Fruit fly (Drosophila melanogaster) whole organism, embryonic: ENCODE data around the gene Hgsnat.

ENCODE experiments used
- BEAF-32 ChIP-seq: fragments of 200-800 bp; sonication (Bioruptor generic); optimal IDR thresholded peaks from 3 replicates; lab custom pipeline; 2017; ENCODE audit warnings: missing biosample characterization, missing genetic modification characterization, mild to moderate bottlenecking, moderate library complexity, missing genetic modification reagents
- Bgb ChIP-seq: fragments of 200-800 bp; sonication (Bioruptor generic); IDR thresholded peaks from 2 replicates; pipeline ENCODE4 v1.3.6; 2022; ENCODE audit warnings: missing biosample characterization, missing genetic modification characterization; ENCODE audit not compliant: partially characterized antibody
- CG1024 ChIP-seq: fragments of 200-800 bp; sonication (Bioruptor generic); IDR thresholded peaks from 2 replicates; pipeline ENCODE4 v1.3.6; 2022; ENCODE audit warnings: missing biosample characterization, missing genetic modification characterization
- CG10366 ChIP-seq: fragments of 200-800 bp; sonication (Bioruptor generic); IDR thresholded peaks from 2 replicates; pipeline ENCODE4 v1.3.6; 2022; ENCODE audit warnings: missing biosample characterization, missing genetic modification characterization
- CG10565 ChIP-seq: fragments of 200-800 bp; sonication (Bioruptor generic); optimal IDR thresholded peaks from 3 replicates; lab custom pipeline; 2016; ENCODE audit warnings: missing biosample characterization, mild to moderate bottlenecking, missing genetic modification characterization
- CG11504 ChIP-seq: fragments of 200-800 bp; sonication (Bioruptor generic); optimal IDR thresholded peaks from 3 replicates; lab custom pipeline; 2019; ENCODE audit warnings: missing biosample characterization, mild to moderate bottlenecking, missing genetic modification characterization, moderate library complexity
- CG1233 ChIP-seq: fragments of 200-800 bp; sonication (Bioruptor generic); optimal IDR thresholded peaks from 4 replicates; lab custom pipeline; 2018; ENCODE audit warnings: missing biosample characterization, mild to moderate bottlenecking, missing genetic modification characterization
- CG13123 ChIP-seq: fragments of 200-800 bp; sonication (Bioruptor generic); optimal IDR thresholded peaks from 2 replicates; lab custom pipeline; 2016; ENCODE audit warnings: missing biosample characterization, missing genetic modification characterization
- CG14710 ChIP-seq: fragments of 200-800 bp; sonication (Bioruptor generic); optimal IDR thresholded peaks from 3 replicates; lab custom pipeline; 2019; ENCODE audit warnings: missing biosample characterization, mild to moderate bottlenecking, missing genetic modification characterization, moderate library complexity
- CG17186 ChIP-seq: fragments of 200-800 bp; sonication (Bioruptor generic); optimal IDR thresholded peaks from 3 replicates; lab custom pipeline; 2017; ENCODE audit warnings: missing biosample characterization, missing genetic modification reagents, missing genetic modification characterization
- CG30020 ChIP-seq: fragments of 200-800 bp; optimal IDR thresholded peaks from 2 replicates; lab custom pipeline; 2019; ENCODE audit warnings: missing biosample characterization, mild to moderate bottlenecking, missing genetic modification characterization, moderate library complexity
- CG3281 ChIP-seq: fragments of 200-800 bp; sonication (Bioruptor generic); optimal IDR thresholded peaks from 3 replicates; lab custom pipeline; 2017; ENCODE audit warnings: missing biosample characterization, mild to moderate bottlenecking, missing genetic modification characterization
- CG3407 ChIP-seq: fragments of 200-800 bp; sonication (Bioruptor generic); optimal IDR thresholded peaks from 2 replicates; lab custom pipeline; 2018; ENCODE audit warnings: missing biosample characterization, mild to moderate bottlenecking, missing genetic modification characterization
- CG34422 ChIP-seq: fragments of 200-800 bp; sonication (Bioruptor generic); IDR thresholded peaks from 3 replicates; pipeline ENCODE4 v1.3.6; 2022; ENCODE audit warnings: missing biosample characterization, missing genetic modification characterization
- CG4617 ChIP-seq: fragments of 200-800 bp; sonication (Bioruptor generic); optimal IDR thresholded peaks from 3 replicates; lab custom pipeline; 2016; ENCODE audit warnings: missing biosample characterization, missing genetic modification characterization, borderline replicate concordance
- CG8765 ChIP-seq: fragments of 200-800 bp; sonication (Bioruptor generic); IDR thresholded peaks from 2 replicates; pipeline ENCODE4 v1.3.6; 2022; ENCODE audit warnings: missing biosample characterization, missing genetic modification characterization
- CG8924 ChIP-seq: fragments of 200-800 bp; optimal IDR thresholded peaks from 3 replicates; lab custom pipeline; 2019; ENCODE audit warnings: missing biosample characterization, mild to moderate bottlenecking, missing genetic modification characterization, moderate library complexity
- CG9797 ChIP-seq: fragments of 200-800 bp; sonication (Bioruptor generic); optimal IDR thresholded peaks from 3 replicates; lab custom pipeline; 2018; ENCODE audit warnings: missing biosample characterization, mild to moderate bottlenecking, missing genetic modification characterization
- CG9932 ChIP-seq: fragments of 200-800 bp; sonication (Bioruptor generic); IDR thresholded peaks from 2 replicates; pipeline ENCODE4 v1.3.6; 2022; ENCODE audit warnings: missing biosample characterization, missing genetic modification characterization
- CrebB ChIP-seq: fragments of 200-800 bp; sonication (Bioruptor generic); optimal IDR thresholded peaks from 3 replicates; lab custom pipeline; 2018; ENCODE audit warnings: missing biosample characterization, mild to moderate bottlenecking, missing genetic modification characterization
- Dll ChIP-seq: fragments of 200-800 bp; sonication (Bioruptor generic); IDR thresholded peaks from 4 replicates; pipeline ENCODE4 v1.3.6; 2022; ENCODE audit warnings: missing biosample characterization, missing genetic modification characterization; ENCODE audit not compliant: partially characterized antibody
- Dref ChIP-seq: fragments of 200-800 bp; sonication (Bioruptor generic); IDR thresholded peaks from 2 replicates; pipeline ENCODE4 v1.3.6; 2022; ENCODE audit warnings: missing biosample characterization, missing genetic modification characterization
- E2f1 ChIP-seq: fragments of 200-800 bp; sonication (Bioruptor generic); IDR thresholded peaks from 2 replicates; pipeline ENCODE4 v1.3.6; 2022; ENCODE audit warnings: missing biosample characterization, missing genetic modification characterization
- Fer1 ChIP-seq: fragments of 200-800 bp; sonication (Bioruptor generic); optimal IDR thresholded peaks from 2 replicates; lab custom pipeline; 2017; ENCODE audit warnings: missing biosample characterization, mild to moderate bottlenecking, missing genetic modification characterization
- Oaz ChIP-seq: fragments of 200-800 bp; sonication (Bioruptor generic); IDR thresholded peaks from 2 replicates; pipeline ENCODE4 v1.3.6; 2022; ENCODE audit warnings: missing biosample characterization, missing genetic modification characterization
- Scr ChIP-seq: fragments of 200-800 bp; sonication (Bioruptor generic); IDR thresholded peaks from 2 replicates; pipeline ENCODE4 v1.3.6; 2022; ENCODE audit warnings: missing biosample characterization, missing genetic modification characterization; ENCODE audit not compliant: partially characterized antibody
- Sry-δ ChIP-seq: fragments of 200-800 bp; sonication (Bioruptor generic); optimal IDR thresholded peaks from 2 replicates; lab custom pipeline; 2016; ENCODE audit warnings: missing biosample characterization, missing genetic modification characterization
- amos ChIP-seq: fragments of 200-800 bp; sonication (Bioruptor generic); IDR thresholded peaks from 2 replicates; pipeline ENCODE4 v1.3.6; 2022; ENCODE audit warnings: missing biosample characterization, missing genetic modification characterization; ENCODE audit not compliant: partially characterized antibody
- aop ChIP-seq: fragments of 200-800 bp; sonication (Bioruptor generic); IDR thresholded peaks from 2 replicates; pipeline ENCODE4 v1.3.6; 2022; ENCODE audit warnings: missing biosample characterization, missing genetic modification characterization
- bbx ChIP-seq: fragments of 200-800 bp; sonication (Bioruptor generic); IDR thresholded peaks from 2 replicates; pipeline ENCODE4 v1.3.6; 2022; ENCODE audit warnings: missing biosample characterization, missing genetic modification characterization; ENCODE audit not compliant: partially characterized antibody
- cg ChIP-seq: fragments of 200-800 bp; sonication (Bioruptor generic); optimal IDR thresholded peaks from 3 replicates; lab custom pipeline; 2019; ENCODE audit warnings: missing biosample characterization, mild to moderate bottlenecking, missing genetic modification characterization, moderate library complexity
- chinmo ChIP-seq: fragments of 200-800 bp; sonication (Bioruptor generic); IDR thresholded peaks from 4 replicates; pipeline ENCODE4 v1.3.6; 2022; ENCODE audit warnings: missing biosample characterization, missing genetic modification characterization; ENCODE audit not compliant: partially characterized antibody
- dm ChIP-seq: fragments of 200-800 bp; sonication (Bioruptor generic); optimal IDR thresholded peaks from 3 replicates; lab custom pipeline; 2016; ENCODE audit warnings: missing biosample characterization, missing genetic modification characterization
- gfzf ChIP-seq: fragments of 200-800 bp; sonication (Bioruptor generic); optimal IDR thresholded peaks from 2 replicates; lab custom pipeline; 2016; ENCODE audit warnings: missing biosample characterization, mild to moderate bottlenecking, missing genetic modification characterization, moderate library complexity
- pzg ChIP-seq: fragments of 200-800 bp; sonication (Bioruptor generic); optimal IDR thresholded peaks from 3 replicates; lab custom pipeline; 2018; ENCODE audit warnings: missing biosample characterization, mild to moderate bottlenecking, missing genetic modification characterization, moderate library complexity
- row ChIP-seq: fragments of 200-800 bp; sonication (Bioruptor generic); IDR thresholded peaks from 3 replicates; pipeline ENCODE4 v1.3.6; 2022; ENCODE audit warnings: missing biosample characterization, missing genetic modification characterization
- sd ChIP-seq: fragments of 200-800 bp; sonication (Bioruptor generic); optimal IDR thresholded peaks from 3 replicates; lab custom pipeline; 2018; ENCODE audit warnings: missing biosample characterization, mild to moderate bottlenecking, missing genetic modification characterization, moderate library complexity
- stwl ChIP-seq: fragments of 200-800 bp; sonication (Bioruptor generic); optimal IDR thresholded peaks from 3 replicates; lab custom pipeline; 2018; ENCODE audit warnings: missing biosample characterization, mild to moderate bottlenecking, missing genetic modification characterization, moderate library complexity
- tio ChIP-seq: fragments of 200-800 bp; sonication (Bioruptor generic); optimal IDR thresholded peaks from 2 replicates; lab custom pipeline; 2017; ENCODE audit warnings: missing biosample characterization, missing genetic modification characterization, inconsistent platforms
- unc-4 ChIP-seq: fragments of 200-800 bp; sonication (Bioruptor generic); IDR thresholded peaks from 2 replicates; pipeline ENCODE4 v1.3.6; 2022; ENCODE audit warnings: missing biosample characterization, missing genetic modification characterization; ENCODE audit not compliant: partially characterized antibody
- wek ChIP-seq: fragments of 200-800 bp; sonication (Bioruptor generic); optimal IDR thresholded peaks from 3 replicates; lab custom pipeline; 2018; ENCODE audit warnings: missing biosample characterization, mild to moderate bottlenecking, missing genetic modification characterization, moderate library complexity
- zfh1 ChIP-seq: fragments of 200-800 bp; sonication (Bioruptor generic); IDR thresholded peaks from 3 replicates; pipeline ENCODE4 v1.3.6; 2022; ENCODE audit warnings: missing biosample characterization, missing genetic modification characterization

The Hgsnat gene

dm6 chrX:4937222-4938071 lies 18.9 kb downstream of the Hgsnat start (continued):
- no peak for TF ChIP-seq CG1233 (GFP tag; lab: Kevin White, UChicago)
- TF ChIP-seq Fer1 (GFP tag; lab: Kevin White, UChicago): peak; percentile 10
- TF ChIP-seq E2f1 (GFP tag; lab: Robert Waterston, UW): peak; percentile 53; the same call in 1 of the 2 replicates
- 0 out of 4 replicates have a peak, but pooled peaks have one; percentile 57 for TF ChIP-seq chinmo
- TF ChIP-seq CG34422 (GFP tag; lab: Robert Waterston, UW): peak; percentile 24; the same call in 1 of the 3 replicates
- no peak for TF ChIP-seq CG1024 (GFP tag; lab: Robert Waterston, UW)
- TF ChIP-seq cg (GFP tag; lab: Kevin White, UChicago): peak; percentile 82
- no peak for TF ChIP-seq CG10366
- peak; percentile 28 for TF ChIP-seq CG4617 (GFP tag; lab: Kevin White, UChicago)
- no peak for TF ChIP-seq aop (GFP tag; lab: Robert Waterston, UW)
- TF ChIP-seq sd: peak; percentile 62
- peak; percentile 22 for TF ChIP-seq CG3281 (GFP tag; lab: Kevin White, UChicago)

- TF ChIP-seq pzg: peak; percentile 37
- peak; percentile 18 for TF ChIP-seq stwl
- no peak for TF ChIP-seq CG10366
- TF ChIP-seq gfzf: peak; percentile 34
- TF ChIP-seq CG30020 (tag; lab: Kevin White, UChicago): peak; percentile 1
- peak; percentile 52 for TF ChIP-seq Dref
- no peak for TF ChIP-seq CrebB (tag; lab: Kevin White, UChicago)
- peak; percentile 53 for TF ChIP-seq BEAF-32 (GFP tag; lab: Kevin White, UChicago)
- peak; percentile 39 for TF ChIP-seq Sry-δ (GFP tag; lab: Kevin White, UChicago)
- peak; percentile 42; the same call in 1 of the 2 replicates for TF ChIP-seq unc-4 (GFP tag; lab: Robert Waterston, UW)
- TF ChIP-seq zfh1 (GFP tag; lab: Robert Waterston, UW): no peak
- TF ChIP-seq CG13123 (GFP tag; lab: Kevin White, UChicago): no peak
- TF ChIP-seq CG10565: no peak
- TF ChIP-seq amos: peak; percentile 42
- 0 out of 2 replicates have a peak, but pooled peaks have one; percentile 27 for TF ChIP-seq Bgb (GFP tag; lab: Robert Waterston, UW)
- 0 out of 4 replicates have a peak, but pooled peaks have one; percentile 7 for TF ChIP-seq Dll
- no peak for TF ChIP-seq dm
- peak; percentile 20; the same call in 1 of the 3 replicates for TF ChIP-seq row (GFP tag; lab: Robert Waterston, UW)
- no peak for TF ChIP-seq CG9932 (GFP tag; lab: Robert Waterston, UW)
- no peak for TF ChIP-seq Oaz (GFP tag; lab: Robert Waterston, UW)
- no peak for TF ChIP-seq CG8924 (tag; lab: Kevin White, UChicago)
- TF ChIP-seq CG11504 (tag; lab: Kevin White, UChicago): no peak
- peak; percentile 24; the same call in 1 of the 2 replicates for TF ChIP-seq bbx
- TF ChIP-seq CG3407 (GFP tag; lab: Kevin White, UChicago): no peak
- no peak for TF ChIP-seq wek (GFP tag; lab: Kevin White, UChicago)
- no peak for TF ChIP-seq CG8765 (GFP tag; lab: Robert Waterston, UW)
- no peak for TF ChIP-seq CG14710 (tag; lab: Kevin White, UChicago)
- TF ChIP-seq tio (GFP tag; lab: Kevin White, UChicago): no peak
- 0 out of 2 replicates have a peak, but pooled peaks have one; percentile 33 for TF ChIP-seq Scr (GFP tag; lab: Robert Waterston, UW)
- peak; percentile 22 for TF ChIP-seq CG9797 (GFP tag; lab: Kevin White, UChicago)
- TF ChIP-seq CG17186: peak; percentile 95
- TF ChIP-seq, all 482 proteins: peak for 16
Measured at dm6 chrX:4938072-4938336, 19.5 kb downstream of the Hgsnat start, which contains the start of gene CG44774. Gene CG44774, minus strand, starts transcription at chrX:4938105.
